Fruit fly (Drosophila melanogaster) whole organism, pupa: Measurements from ENCODE around the gene Chsy.

Experiments
- CG10348 ChIP-seq: fragments of 200-800 bp; sonication (Bioruptor generic); IDR thresholded peaks from 2 replicates; pipeline ENCODE4 v1.3.6; 2022; ENCODE audit warnings: missing biosample characterization, missing genetic modification characterization
- CG12605 ChIP-seq: fragments of 200-800 bp; sonication (Bioruptor generic); IDR thresholded peaks from 2 replicates; pipeline ENCODE4 v1.3.6; 2022; ENCODE audit warnings: missing biosample characterization, missing genetic modification characterization
- CG13204 ChIP-seq: fragments of 200-800 bp; sonication (Bioruptor generic); optimal IDR thresholded peaks from 2 replicates; lab custom pipeline; 2018; ENCODE audit warnings: missing biosample characterization, mild to moderate bottlenecking, missing genetic modification characterization, moderate library complexity
- CG14655 ChIP-seq: fragments of 200-800 bp; sonication (Bioruptor generic); optimal IDR thresholded peaks from 3 replicates; lab custom pipeline; 2017; ENCODE audit warnings: mild to moderate bottlenecking, missing biosample characterization, missing genetic modification reagents, missing genetic modification characterization
- CG15710 ChIP-seq: fragments of 200-800 bp; sonication (Bioruptor generic); optimal IDR thresholded peaks from 2 replicates; lab custom pipeline; 2018; ENCODE audit warnings: missing biosample characterization, mild to moderate bottlenecking, missing genetic modification characterization, moderate library complexity
- CG17806 ChIP-seq: fragments of 200-800 bp; sonication (Bioruptor generic); optimal IDR thresholded peaks from 2 replicates; lab custom pipeline; 2018; ENCODE audit warnings: missing biosample characterization, mild to moderate bottlenecking, missing genetic modification characterization, moderate library complexity
- CG32121 ChIP-seq: fragments of 200-800 bp; sonication (Bioruptor generic); IDR thresholded peaks from 2 replicates; pipeline ENCODE4 v1.3.6; 2022; ENCODE audit warnings: missing biosample characterization, missing genetic modification characterization
- CG34367 ChIP-seq: fragments of 200-800 bp; sonication (Bioruptor generic); optimal IDR thresholded peaks from 2 replicates; lab custom pipeline; 2018; ENCODE audit warnings: missing biosample characterization, mild to moderate bottlenecking, missing genetic modification characterization
- CG4496 ChIP-seq: fragments of 200-800 bp; sonication (Bioruptor generic); IDR thresholded peaks from 3 replicates; pipeline ENCODE4 v1.3.6; 2022; ENCODE audit warnings: missing biosample characterization, missing genetic modification characterization
- CG8159 ChIP-seq: fragments of 200-800 bp; sonication (Bioruptor generic); optimal IDR thresholded peaks from 3 replicates; lab custom pipeline; 2018; ENCODE audit warnings: missing biosample characterization, mild to moderate bottlenecking, missing genetic modification characterization, moderate library complexity
- CG8301 ChIP-seq: fragments of 200-800 bp; sonication (Bioruptor generic); optimal IDR thresholded peaks from 2 replicates; lab custom pipeline; 2018; ENCODE audit warnings: missing biosample characterization, mild to moderate bottlenecking, missing genetic modification characterization
- CG9948 ChIP-seq: fragments of 200-800 bp; sonication (Bioruptor generic); optimal IDR thresholded peaks from 2 replicates; lab custom pipeline; 2018; ENCODE audit warnings: missing biosample characterization, mild to moderate bottlenecking, missing genetic modification characterization, moderate library complexity
- D1 ChIP-seq: fragments of 200-800 bp; sonication (Bioruptor generic); optimal IDR thresholded peaks from 2 replicates; lab custom pipeline; 2018; ENCODE audit warnings: missing biosample characterization, mild to moderate bottlenecking, missing genetic modification characterization, moderate library complexity
- EcR ChIP-seq: fragments of 200-800 bp; sonication (Bioruptor generic); optimal IDR thresholded peaks from 3 replicates; lab custom pipeline; 2019; ENCODE audit warnings: missing biosample characterization, missing genetic modification characterization, mild to moderate bottlenecking, moderate library complexity, missing genetic modification reagents
- Ets98B ChIP-seq: fragments of 200-800 bp; sonication (Bioruptor generic); IDR thresholded peaks from 2 replicates; pipeline ENCODE4 v1.3.6; 2022; ENCODE audit warnings: missing biosample characterization, missing genetic modification characterization
- Pif1A ChIP-seq: fragments of 200-800 bp; sonication (Bioruptor generic); optimal IDR thresholded peaks from 3 replicates; lab custom pipeline; 2016; ENCODE audit warnings: missing biosample characterization, missing genetic modification characterization
- Pif1B ChIP-seq: fragments of 200-800 bp; sonication (Bioruptor generic); optimal IDR thresholded peaks from 3 replicates; lab custom pipeline; 2016; ENCODE audit warnings: missing biosample characterization, missing genetic modification characterization
- Snoo ChIP-seq: fragments of 200-800 bp; sonication (Bioruptor generic); optimal IDR thresholded peaks from 3 replicates; lab custom pipeline; 2017; ENCODE audit warnings: missing biosample characterization, mild to moderate bottlenecking, missing genetic modification characterization, inconsistent platforms
- fd96Ca ChIP-seq: fragments of 200-800 bp; sonication (Bioruptor generic); IDR thresholded peaks from 3 replicates; pipeline ENCODE4 v1.3.6; 2022; ENCODE audit warnings: missing biosample characterization, missing genetic modification characterization
- gl ChIP-seq: fragments of 200-800 bp; sonication (Bioruptor generic); optimal IDR thresholded peaks from 2 replicates; lab custom pipeline; 2018; ENCODE audit warnings: missing biosample characterization, mild to moderate bottlenecking, missing genetic modification characterization
- rn ChIP-seq: fragments of 200-800 bp; sonication (Bioruptor generic); IDR thresholded peaks from 2 replicates; pipeline ENCODE4 v1.3.6; 2022; ENCODE audit warnings: missing biosample characterization, missing genetic modification characterization

Gene Chsy

dm6 chrX:15593477-15594229 is at the start of gene Chsy:
Gene Chsy, minus strand, starts transcription at chrX:15593534.
- TF ChIP-seq D1 (peak; percentile 3), CG8301 (tag; lab: Kevin White, UChicago) (no peak), CG12605 (GFP tag; lab: Robert Waterston, UW) (peak; percentile 37; the same call in 1 of the 2 replicates), CG8159 (tag; lab: Kevin White, UChicago) (peak; percentile 24), CG34367 (tag; lab: Kevin White, UChicago) (no peak), Pif1B (GFP tag; lab: Kevin White, UChicago) (no peak), CG10348 (GFP tag; lab: Robert Waterston, UW) (no peak), rn (GFP tag; lab: Robert Waterston, UW) (no peak), gl (no peak), CG14655 (GFP tag; lab: Kevin White, UChicago) (peak; percentile 53), CG15710 (tag; lab: Kevin White, UChicago) (peak; percentile 1), CG9948 (tag; lab: Kevin White, UChicago) (no peak), fd96Ca (GFP tag; lab: Robert Waterston, UW) (peak; percentile 13; the same call in 1 of the 3 replicates), EcR (no peak), CG13204 (GFP tag; lab: Kevin White, UChicago) (peak; percentile 2), Pif1A (no peak), CG17806 (tag; lab: Kevin White, UChicago) (no peak), CG32121 (GFP tag; lab: Robert Waterston, UW) (peak; percentile 15; the same call in 1 of the 2 replicates), Snoo (tag; lab: Kevin White, UChicago) (no peak), Ets98B (GFP tag; lab: Robert Waterston, UW) (peak; percentile 14), CG4496 (0 out of 3 replicates have a peak, but pooled peaks have one; percentile 47)
- TF ChIP-seq, all 21 proteins: peak for 10

- TF ChIP-seq gl: peak; percentile 6
- TF ChIP-seq CG8301 (tag; lab: Kevin White, UChicago): peak; percentile 33
- TF ChIP-seq CG32121 (GFP tag; lab: Robert Waterston, UW): no peak
- TF ChIP-seq CG9948 (tag; lab: Kevin White, UChicago): peak; percentile 66
- peak; percentile 80 for TF ChIP-seq CG15710 (tag; lab: Kevin White, UChicago)
- no peak for TF ChIP-seq EcR
- TF ChIP-seq CG13204 (GFP tag; lab: Kevin White, UChicago): no peak
- peak; percentile 64 for TF ChIP-seq CG34367 (tag; lab: Kevin White, UChicago)
- peak; percentile 63 for TF ChIP-seq Pif1A
- no peak for TF ChIP-seq CG12605 (GFP tag; lab: Robert Waterston, UW)
- peak; percentile 66 for TF ChIP-seq Snoo (tag; lab: Kevin White, UChicago)
- TF ChIP-seq rn (GFP tag; lab: Robert Waterston, UW): no peak
- no peak for TF ChIP-seq fd96Ca (GFP tag; lab: Robert Waterston, UW)
- TF ChIP-seq CG14655 (GFP tag; lab: Kevin White, UChicago): peak; percentile 57
- peak; percentile 34 for TF ChIP-seq D1
- TF ChIP-seq Ets98B (GFP tag; lab: Robert Waterston, UW): no peak
- TF ChIP-seq CG4496: 0 out of 3 replicates have a peak, but pooled peaks have one; percentile 26
- TF ChIP-seq CG8159 (tag; lab: Kevin White, UChicago): peak; percentile 81
- peak; percentile 66 for TF ChIP-seq Pif1B (GFP tag; lab: Kevin White, UChicago)
- no peak for TF ChIP-seq CG10348 (GFP tag; lab: Robert Waterston, UW)
- TF ChIP-seq CG17806 (tag; lab: Kevin White, UChicago): peak; percentile 69
Measured at dm6 chrX:15642056-15642455, 48.7 kb upstream of the Chsy start.

dm6 chrX:15639929-15640328 is 46.6 kb upstream of the Chsy start:
- TF ChIP-seq CG34367 (tag; lab: Kevin White, UChicago): no peak

- TF ChIP-seq CG17806 (tag; lab: Kevin White, UChicago) (peak; percentile 53), Pif1A (peak; percentile 24), CG15710 (tag; lab: Kevin White, UChicago) (peak; percentile 30), Ets98B (GFP tag; lab: Robert Waterston, UW) (peak; percentile 57), CG8159 (tag; lab: Kevin White, UChicago) (peak; percentile 37), EcR (no peak), gl (no peak), CG14655 (GFP tag; lab: Kevin White, UChicago) (peak; percentile 85), fd96Ca (GFP tag; lab: Robert Waterston, UW) (peak; percentile 63; the same call in 2 of the 3 replicates), rn (GFP tag; lab: Robert Waterston, UW) (0 out of 2 replicates have a peak, but pooled peaks have one; percentile 5), CG9948 (tag; lab: Kevin White, UChicago) (peak; percentile 61), CG10348 (GFP tag; lab: Robert Waterston, UW) (no peak), CG32121 (GFP tag; lab: Robert Waterston, UW) (no peak), Pif1B (GFP tag; lab: Kevin White, UChicago) (peak; percentile 48), CG34367 (tag; lab: Kevin White, UChicago) (peak; percentile 23), CG12605 (GFP tag; lab: Robert Waterston, UW) (peak; percentile 47; the same call in 1 of the 2 replicates), CG8301 (tag; lab: Kevin White, UChicago) (peak; percentile 83), CG13204 (GFP tag; lab: Kevin White, UChicago) (no peak), CG4496 (peak; percentile 77)
- TF ChIP-seq, all 21 proteins: peak for 14
Measured at dm6 chrX:15639017-15639416, 45.7 kb upstream of the Chsy start.

- TF ChIP-seq fd96Ca (GFP tag; lab: Robert Waterston, UW): peak; percentile 41; the same call in 1 of the 3 replicates
- peak; percentile 41; the same call in 1 of the 2 replicates for TF ChIP-seq CG32121 (GFP tag; lab: Robert Waterston, UW)
- peak; percentile 48; the same call in 1 of the 2 replicates for TF ChIP-seq Ets98B (GFP tag; lab: Robert Waterston, UW)
- TF ChIP-seq CG15710 (tag; lab: Kevin White, UChicago): no peak
Measured at dm6 chrX:15633313-15633727, 40.0 kb upstream of the Chsy start, which contains the start of gene sog. Gene sog, minus strand, starts transcription at chrX:15633434.
